Worm (Caenorhabditis elegans) whole organism, L4 larva: ENCODE data around the gene Y69E1A.5.
A peak's percentile ranks its signal among the peaks of the same experiment; 100 is the strongest.
"Not testable (repeated sequence)": the region's sequence is repeated elsewhere in the genome, so short reads cannot be mapped to it uniquely, and the experiment has no call there.

ENCODE experiments used
- F26F4.8 ChIP-seq: fragments of 200-800 bp; sonication (Bioruptor generic); conservative IDR thresholded peaks from 2 replicates; pipeline ENCODE4 v1.3.6; 2022; ENCODE audit warnings: missing genetic modification characterization, missing compliant biosample characterization
- F37D6.2 ChIP-seq: sonication (generic microtip); optimal IDR thresholded peaks from 2 replicates; lab custom pipeline; 2016; ENCODE audit warnings: mild to moderate bottlenecking, missing genetic modification characterization, missing compliant biosample characterization
- F44E2.7 ChIP-seq: fragments of 200-800 bp; sonication (Bioruptor generic); IDR thresholded peaks from 2 replicates; pipeline ENCODE4 v2.1.2; 2022; ENCODE audit warnings: missing genetic modification characterization, missing compliant biosample characterization
- F49E8.2 ChIP-seq: sonication (generic microtip); optimal IDR thresholded peaks from 2 replicates; lab custom pipeline; 2016; ENCODE audit warnings: missing compliant biosample characterization, mild to moderate bottlenecking, missing genetic modification characterization, borderline replicate concordance
- Y48G9A.11 ChIP-seq: fragments of 200-800 bp; sonication (Bioruptor generic); IDR thresholded peaks from 2 replicates; pipeline ENCODE4 v1.3.6; 2022; ENCODE audit warnings: missing genetic modification reagents, missing genetic modification characterization, missing compliant biosample characterization
- ama-1 ChIP-seq: fragments of 150-350 bp; optimal IDR thresholded peaks from 2 replicates; lab custom pipeline; 2014; ENCODE audit warnings: inconsistent platforms, mixed read lengths
- arid-1 ChIP-seq: fragments of 200-800 bp; sonication (Bioruptor generic); conservative IDR thresholded peaks from 2 replicates; pipeline ENCODE4 v1.3.6; 2022; ENCODE audit warnings: missing genetic modification reagents, missing genetic modification characterization, missing compliant biosample characterization
- attf-4 ChIP-seq: sonication (generic microtip); optimal IDR thresholded peaks from 3 replicates; lab custom pipeline; 2017; ENCODE audit warnings: missing biosample characterization, missing genetic modification characterization
- ceh-82 ChIP-seq: sonication (generic microtip); optimal IDR thresholded peaks from 2 replicates; lab custom pipeline; 2017; ENCODE audit warnings: missing biosample characterization, missing genetic modification characterization
- cey-2 ChIP-seq: sonication (generic microtip); optimal IDR thresholded peaks from 3 replicates; lab custom pipeline; 2017; ENCODE audit warnings: missing genetic modification characterization, mild to moderate bottlenecking, missing compliant biosample characterization, antibody characterized with exemption, borderline replicate concordance; ENCODE audit not compliant: insufficient read depth
- daf-16 ChIP-seq, 3 experiments: sonication (generic microtip); optimal IDR thresholded peaks; 2 replicates each; lab custom pipeline; 2016 to 2017; ENCODE audit warnings: missing genetic modification characterization in 3 of 3, missing genetic modification reagents in 3 of 3, mild to moderate bottlenecking in 2 of 3, missing compliant biosample characterization in 2 of 3, missing biosample characterization in 1 of 3, moderate library complexity in 1 of 3
- daf-8 ChIP-seq: fragments of 200-800 bp; sonication (Bioruptor generic); IDR thresholded peaks from 2 replicates; pipeline ENCODE4 v1.3.6; 2022; ENCODE audit warnings: missing genetic modification characterization, missing compliant biosample characterization
- dmd-6 ChIP-seq: fragments of 200-800 bp; sonication (Bioruptor generic); IDR thresholded peaks from 2 replicates; pipeline ENCODE4 v1.3.6; 2022; ENCODE audit warnings: missing genetic modification reagents, missing genetic modification characterization, missing compliant biosample characterization
- dmd-9 ChIP-seq: fragments of 200-800 bp; sonication (Bioruptor generic); IDR thresholded peaks from 2 replicates; pipeline ENCODE4 v1.3.6; 2022; ENCODE audit warnings: missing genetic modification reagents, missing genetic modification characterization, missing compliant biosample characterization
- egl-27 ChIP-seq: sonication (generic microtip); optimal IDR thresholded peaks from 3 replicates; lab custom pipeline; 2017; ENCODE audit warnings: missing biosample characterization, missing genetic modification reagents, missing genetic modification characterization
- gei-8 ChIP-seq: fragments of 200-800 bp; sonication (Bioruptor generic); optimal IDR thresholded peaks from 2 replicates; lab custom pipeline; 2018; ENCODE audit warnings: mild to moderate bottlenecking, missing genetic modification characterization, missing compliant biosample characterization
- hif-1 ChIP-seq, 2 experiments: sonication (generic microtip); optimal IDR thresholded peaks; 2 replicates each; lab custom pipeline; 2016 to 2017; ENCODE audit warnings: missing compliant biosample characterization in 2 of 2, missing genetic modification characterization in 2 of 2, missing genetic modification reagents in 2 of 2, missing genotype in 2 of 2, mild to moderate bottlenecking in 1 of 2
- hlh-11 ChIP-seq: fragments of 200-800 bp; sonication (Bioruptor generic); optimal IDR thresholded peaks from 2 replicates; lab custom pipeline; 2018; ENCODE audit warnings: mild to moderate bottlenecking, missing genetic modification characterization, missing compliant biosample characterization
- hlh-30 ChIP-seq: sonication (generic microtip); optimal IDR thresholded peaks from 2 replicates; lab custom pipeline; 2017; ENCODE audit warnings: antibody characterized with exemption, mild to moderate bottlenecking, missing genetic modification characterization, missing compliant biosample characterization; ENCODE audit not compliant: insufficient read depth
- lin-1 ChIP-seq: fragments of 200-800 bp; sonication (Bioruptor generic); IDR thresholded peaks from 2 replicates; pipeline ENCODE4 v1.3.6; 2022; ENCODE audit warnings: missing genetic modification reagents, missing genetic modification characterization, missing compliant biosample characterization
- lin-13 ChIP-seq: fragments of 150-350 bp; optimal IDR thresholded peaks from 2 replicates; lab custom pipeline; 2014; ENCODE audit warnings: missing biosample characterization, missing genetic modification reagents, missing genetic modification characterization
- lin-15B ChIP-seq: fragments of 150-350 bp; sonication (generic microtip); optimal IDR thresholded peaks from 3 replicates; lab custom pipeline; 2014; ENCODE audit warnings: missing biosample characterization, missing genetic modification characterization
- lin-29 ChIP-seq: fragments of 200-800 bp; sonication (Bioruptor generic); IDR thresholded peaks from 2 replicates; pipeline ENCODE4 v1.3.6; 2022; ENCODE audit warnings: missing genetic modification reagents, missing genetic modification characterization, missing compliant biosample characterization
- lsy-2 ChIP-seq, 2 experiments: fragments of 150-350 bp in 1 of 2; sonication (generic microtip) in 1 of 2; optimal IDR thresholded peaks; 2 replicates each; lab custom pipeline; 2014 to 2017; ENCODE audit warnings: missing biosample characterization in 2 of 2, missing genetic modification characterization in 2 of 2
- mes-2 ChIP-seq: sonication (generic microtip); optimal IDR thresholded peaks from 2 replicates; lab custom pipeline; 2016; ENCODE audit warnings: missing genotype, mild to moderate bottlenecking, missing genetic modification characterization, missing compliant biosample characterization; ENCODE audit not compliant: poor library complexity, severe bottlenecking
- mxl-2 ChIP-seq: fragments of 200-800 bp; sonication (Bioruptor generic); conservative IDR thresholded peaks from 2 replicates; pipeline ENCODE4 v1.3.6; 2022; ENCODE audit warnings: missing genetic modification reagents, missing genetic modification characterization, missing compliant biosample characterization
- nhr-25 ChIP-seq: sonication (generic microtip); optimal IDR thresholded peaks from 2 replicates; lab custom pipeline; 2017; ENCODE audit warnings: missing genetic modification characterization, mild to moderate bottlenecking, missing compliant biosample characterization, antibody characterized with exemption, moderate library complexity, borderline replicate concordance; ENCODE audit not compliant: insufficient read depth
- nhr-6 ChIP-seq: fragments of 150-350 bp; optimal IDR thresholded peaks from 2 replicates; lab custom pipeline; 2014; ENCODE audit warnings: missing biosample characterization, missing genetic modification characterization
- php-3 ChIP-seq: fragments of 200-800 bp; sonication (Bioruptor generic); IDR thresholded peaks from 2 replicates; pipeline ENCODE4 v1.3.6; 2022; ENCODE audit warnings: missing genetic modification reagents, missing genetic modification characterization, missing compliant biosample characterization
- pqm-1 ChIP-seq: sonication (generic microtip); optimal IDR thresholded peaks from 2 replicates; lab custom pipeline; 2017; ENCODE audit warnings: missing biosample characterization, missing genetic modification characterization
- saeg-2 ChIP-seq: fragments of 200-800 bp; sonication (Bioruptor generic); IDR thresholded peaks from 2 replicates; pipeline ENCODE4 v1.3.6; 2022; ENCODE audit warnings: missing genetic modification reagents, missing genetic modification characterization, missing compliant biosample characterization
- sdz-12 ChIP-seq: fragments of 200-800 bp; sonication (Bioruptor generic); optimal IDR thresholded peaks from 2 replicates; lab custom pipeline; 2018; ENCODE audit warnings: mild to moderate bottlenecking, missing genetic modification characterization, missing compliant biosample characterization
- set-16 ChIP-seq: fragments of 200-800 bp; sonication (Bioruptor generic); IDR thresholded peaks from 2 replicates; pipeline ENCODE4 v1.3.6; 2022; ENCODE audit warnings: missing genetic modification reagents, missing genetic modification characterization, missing compliant biosample characterization
- spr-1 ChIP-seq: sonication (generic microtip); optimal IDR thresholded peaks from 2 replicates; lab custom pipeline; 2016; ENCODE audit warnings: mild to moderate bottlenecking, missing genetic modification characterization, missing compliant biosample characterization
- unc-130 ChIP-seq: sonication (generic microtip); optimal IDR thresholded peaks from 2 replicates; lab custom pipeline; 2016; ENCODE audit warnings: missing genetic modification reagents, missing genetic modification characterization, missing compliant biosample characterization
- unc-39 ChIP-seq: sonication (generic microtip); optimal IDR thresholded peaks from 2 replicates; lab custom pipeline; 2017; ENCODE audit warnings: missing biosample characterization, missing genetic modification characterization
- zfp-2 ChIP-seq: sonication (generic microtip); optimal IDR thresholded peaks from 2 replicates; lab custom pipeline; 2016; ENCODE audit warnings: mild to moderate bottlenecking, missing genetic modification characterization, missing compliant biosample characterization
- zfp-3 ChIP-seq: fragments of 200-800 bp; sonication (Bioruptor generic); conservative IDR thresholded peaks from 2 replicates; pipeline ENCODE4 v1.3.6; 2022; ENCODE audit warnings: missing genetic modification reagents, missing genetic modification characterization, missing compliant biosample characterization
- ztf-7 ChIP-seq: fragments of 150-350 bp; optimal IDR thresholded peaks from 2 replicates; lab custom pipeline; 2014; ENCODE audit warnings: missing biosample characterization, missing genetic modification characterization

Y69E1A.5 gene

DNA sequence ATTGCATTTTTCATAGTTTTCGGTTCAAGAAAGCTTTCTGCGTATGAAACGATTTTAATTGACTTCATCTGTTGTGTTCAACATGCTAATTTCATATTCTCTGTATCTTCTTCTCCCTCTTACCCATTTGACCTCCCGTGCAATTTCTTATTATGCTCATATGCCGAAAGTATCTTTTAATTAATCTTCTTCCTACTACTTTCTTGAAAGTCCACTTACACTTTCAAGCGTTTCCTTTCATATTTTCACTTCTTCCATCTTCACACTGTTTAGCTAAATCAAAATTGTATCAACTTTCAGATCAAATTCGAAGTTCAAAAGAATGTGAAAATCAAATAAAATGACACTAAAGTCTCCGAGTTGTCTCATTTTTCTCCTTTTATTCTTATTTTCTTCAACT, 33.2 kb upstream of the Y69E1A.5 start, which contains the start of gene F13H10.5:
Gene F13H10.5 (plus strand): TSS at position 301 of the 400 bp plus-strand sequence.
- no peak for TF ChIP-seq sdz-12
- no peak for TF ChIP-seq attf-4 (tag; lab: Kevin White, UChicago)
- no peak for TF ChIP-seq nhr-25
- TF ChIP-seq gei-8 (GFP tag; lab: Kevin White, UChicago), result no peak
- no peak for TF ChIP-seq daf-8
- no peak for TF ChIP-seq F49E8.2 (tag; lab: Kevin White, UChicago)
- no peak for TF ChIP-seq F44E2.7 (GFP tag; lab: Robert Waterston, UW)
- TF ChIP-seq hif-1 (tag; optimal IDR thresholded peaks at IDR 0.05; lab: Kevin White, UChicago), result no peak

DNA sequence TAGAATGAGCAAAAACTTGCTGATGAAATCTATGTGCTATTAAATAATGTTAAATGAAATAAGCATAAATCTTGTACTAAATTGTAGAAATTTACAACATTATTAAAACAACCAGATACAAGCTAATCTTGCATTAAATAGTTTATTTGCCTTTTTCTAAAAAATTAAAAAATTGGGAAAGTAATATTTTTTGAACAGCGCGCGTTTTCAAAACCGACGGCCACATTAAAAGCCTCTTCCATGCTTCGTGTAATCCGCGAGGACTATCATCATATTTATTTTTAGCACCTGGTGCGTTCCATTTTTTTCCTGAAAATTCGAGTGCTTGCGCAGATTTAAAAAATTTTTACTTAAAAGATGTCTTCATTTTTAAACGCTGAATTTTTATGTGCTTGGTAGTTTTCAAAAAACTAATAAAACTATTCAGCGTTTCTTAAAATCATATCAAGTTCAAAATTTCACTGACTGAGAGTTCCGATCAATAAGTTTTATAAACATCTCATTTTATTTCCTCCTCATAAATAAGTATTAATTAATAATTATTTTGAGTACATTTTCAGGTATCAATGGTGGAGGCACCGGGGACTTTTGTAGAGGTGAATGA, 30.0 kb upstream of the Y69E1A.5 start, which contains the start of gene Y43E12A.3:
Gene Y43E12A.3 (plus strand): TSS at position 554 of the 604 bp plus-strand sequence.
- not testable (repeated sequence) for TF ChIP-seq lin-15B (tag; lab: Kevin White, UChicago); lin-13 (GFP tag; lab: Kevin White, UChicago); cey-2 (tag; lab: Kevin White, UChicago)

DNA sequence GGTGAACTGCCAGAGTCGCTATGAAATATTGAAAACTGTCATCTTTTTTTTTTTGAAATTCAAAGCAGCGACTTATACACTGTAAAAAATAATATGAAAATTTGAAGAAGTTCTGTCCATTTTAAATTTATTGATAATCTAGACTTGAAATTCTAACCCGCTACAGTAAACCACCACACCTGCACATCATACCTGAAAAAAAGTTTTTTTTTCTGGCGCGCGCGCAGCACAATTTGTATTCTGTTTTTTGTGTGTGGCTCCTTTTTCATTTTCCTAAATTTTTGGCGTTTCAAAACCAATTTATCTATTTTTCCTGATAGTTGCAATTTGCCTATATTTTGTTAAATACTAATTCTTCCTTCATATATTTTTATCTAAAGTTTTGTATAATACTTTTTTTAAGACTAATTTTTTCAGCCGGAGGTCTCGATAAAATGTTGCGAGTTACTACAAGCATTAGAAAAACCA, 28.1 kb upstream of the Y69E1A.5 start, which contains the start of gene cyb-2.1:
Gene cyb-2.1 (plus strand): TSS at position 418 of the 468 bp plus-strand sequence.
- TF ChIP-seq unc-130 (GFP tag; lab: Kevin White, UChicago) (peak; percentile 7), unc-39 (tag; lab: Kevin White, UChicago) (no peak), dmd-9 (GFP tag; lab: Robert Waterston, UW) (no peak), php-3 (GFP tag; lab: Robert Waterston, UW) (no peak), F26F4.8 (GFP tag; lab: Robert Waterston, UW) (no peak), hlh-11 (tag; lab: Kevin White, UChicago) (no peak), sdz-12 (no peak)

DNA sequence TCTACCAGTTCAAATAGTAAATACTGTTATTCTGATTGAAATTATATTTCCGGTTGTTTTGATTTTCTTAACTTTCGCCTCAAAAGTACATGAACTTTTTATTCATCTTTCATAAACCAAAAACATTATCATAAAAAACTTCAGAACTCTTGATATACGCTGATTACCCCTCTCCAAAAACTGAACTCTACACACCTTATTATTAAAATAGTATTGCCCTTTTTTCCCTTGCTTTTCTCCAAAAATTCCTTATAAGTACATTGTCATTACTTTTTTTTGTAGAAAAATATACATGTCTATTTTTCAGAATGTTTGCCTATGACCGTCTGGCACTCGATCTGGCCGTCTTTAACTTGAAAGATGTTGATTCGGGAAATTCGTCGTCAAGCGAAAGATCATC, 24.3 kb upstream of the Y69E1A.5 start, which contains the start of gene Y43E12A.2:
Gene Y43E12A.2 (plus strand): TSS at position 301 of the 400 bp plus-strand sequence.
- TF ChIP-seq nhr-6 (tag; lab: Kevin White, UChicago) (no peak), mes-2 (tag; lab: Kevin White, UChicago) (no peak), arid-1 (GFP tag; lab: Robert Waterston, UW) (no peak), zfp-3 (GFP tag; lab: Robert Waterston, UW) (no peak), lin-13 (GFP tag; lab: Kevin White, UChicago) (no peak), F37D6.2 (no peak), spr-1 (no peak), saeg-2 (GFP tag; lab: Robert Waterston, UW) (no peak), lsy-2 (tag; optimal IDR thresholded peaks at IDR 0.05; lab: Kevin White, UChicago) (no peak), lin-29 (GFP tag; lab: Robert Waterston, UW) (no peak), pqm-1 (tag; lab: Kevin White, UChicago) (no peak), ztf-7 (tag; lab: Kevin White, UChicago) (no peak)

DNA sequence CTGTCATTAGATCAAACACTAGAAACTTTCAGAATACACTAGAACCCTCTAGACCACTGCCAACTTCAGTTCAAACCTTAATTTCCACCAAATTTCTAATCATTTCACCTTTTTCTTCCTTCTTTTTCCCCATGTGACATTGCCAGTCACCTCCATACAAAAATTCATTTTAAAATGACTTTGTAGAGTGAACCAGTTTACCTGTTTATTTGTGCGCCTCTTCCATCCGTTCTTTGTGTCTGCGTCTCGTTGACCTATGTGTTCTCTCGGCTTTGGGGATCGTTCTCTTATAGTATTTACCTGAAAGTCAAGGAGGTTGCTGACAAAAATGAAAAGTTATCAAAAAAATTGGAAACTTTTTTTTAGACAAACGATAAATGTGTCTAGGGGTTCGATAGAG, 23.2 kb upstream of the Y69E1A.5 start:
- no peak for TF ChIP-seq hlh-11 (tag; lab: Kevin White, UChicago)
- TF ChIP-seq egl-27 (tag; lab: Kevin White, UChicago), result no peak
- no peak for TF ChIP-seq Y48G9A.11 (GFP tag; lab: Robert Waterston, UW)
- no peak for TF ChIP-seq pqm-1 (tag; lab: Kevin White, UChicago)
- TF ChIP-seq lsy-2 (tag; optimal IDR thresholded peaks at IDR 0.05; lab: Kevin White, UChicago), result no peak
- TF ChIP-seq spr-1, result no peak
- TF ChIP-seq daf-8, result no peak
- no peak for TF ChIP-seq ceh-82 (tag; lab: Kevin White, UChicago)
- TF ChIP-seq daf-16 (GFP tag; optimal IDR thresholded peaks at IDR 0.05; lab: Kevin White, UChicago), result no peak
- TF ChIP-seq daf-16 (tag; optimal IDR thresholded peaks at IDR 0.05; lab: Kevin White, UChicago), result peak; percentile 22
- no peak for TF ChIP-seq lin-29 (GFP tag; lab: Robert Waterston, UW)
- no peak for TF ChIP-seq ama-1 (lab: Kevin White, UChicago)
- no peak for TF ChIP-seq set-16 (GFP tag; lab: Robert Waterston, UW)
- TF ChIP-seq mxl-2, result no peak
- TF ChIP-seq lin-1 (GFP tag; lab: Robert Waterston, UW), result no peak
- TF ChIP-seq hlh-30, result peak; percentile 4
- no peak for TF ChIP-seq dmd-6 (GFP tag; lab: Robert Waterston, UW)
- no peak for TF ChIP-seq zfp-2 (tag; lab: Kevin White, UChicago)
